Worm (Caenorhabditis elegans): ENCODE data around the gene T28A8.5.
A peak's percentile ranks its signal among the peaks of the same experiment; 100 is the strongest.

T28A8.5 gene

ce11 chrIII:13474482-13474881, 26.9 kb upstream of the T28A8.5 start:
- no peak for TF ChIP-seq che-1 (tag; optimal IDR thresholded peaks at IDR 0.05)
- peak; percentile 49 for TF ChIP-seq fkh-6 (tag; optimal IDR thresholded peaks at IDR 0.05)
- no peak for TF ChIP-seq pha-2 (tag; optimal IDR thresholded peaks at IDR 0.05)
- no peak for TF ChIP-seq mec-3 (tag; optimal IDR thresholded peaks at IDR 0.05; ENCODE audit: borderline replicate concordance)
- TF ChIP-seq nhr-11 (tag; optimal IDR thresholded peaks at IDR 0.05), result no peak
- peak; percentile 43 for TF ChIP-seq rnt-1 (tag; optimal IDR thresholded peaks at IDR 0.05)
- no peak for TF ChIP-seq unc-55 (GFP tag; optimal IDR thresholded peaks at IDR 0.05)
- TF ChIP-seq tbx-2 (tag; optimal IDR thresholded peaks at IDR 0.05), result peak; percentile 81
- no peak for TF ChIP-seq dmd-4 (tag; optimal IDR thresholded peaks at IDR 0.05; ENCODE audit: borderline replicate concordance)
- no peak for TF ChIP-seq hlh-13 (GFP tag; optimal IDR thresholded peaks at IDR 0.05)
- TF ChIP-seq ceh-31 (tag; optimal IDR thresholded peaks at IDR 0.05), result peak; percentile 84
- no peak for TF ChIP-seq ceh-34 (tag; optimal IDR thresholded peaks at IDR 0.05)
- TF ChIP-seq hlh-30 (tag; optimal IDR thresholded peaks at IDR 0.05; ENCODE audit: insufficient read depth), result no peak
- no peak for TF ChIP-seq hlh-15 (tag; optimal IDR thresholded peaks at IDR 0.05)
- TF ChIP-seq pros-1 (tag; optimal IDR thresholded peaks at IDR 0.05), result no peak
- no peak for TF ChIP-seq elt-4 (tag; optimal IDR thresholded peaks at IDR 0.05)
- TF ChIP-seq sox-4 (tag; optimal IDR thresholded peaks at IDR 0.05), result no peak
- TF ChIP-seq pha-4 (tag; optimal IDR thresholded peaks at IDR 0.05), result no peak
- no peak for TF ChIP-seq sox-2 (GFP tag; IDR thresholded peaks at IDR 0.05)
- no peak for TF ChIP-seq madf-2 (tag; optimal IDR thresholded peaks at IDR 0.05)
- no peak for TF ChIP-seq ceh-48 (tag; optimal IDR thresholded peaks at IDR 0.05)
- no peak for TF ChIP-seq ceh-22 (tag; optimal IDR thresholded peaks at IDR 0.05)
- no peak for TF ChIP-seq ceh-9 (tag; optimal IDR thresholded peaks at IDR 0.05)
- TF ChIP-seq ets-4 (tag; optimal IDR thresholded peaks at IDR 0.05), result peak; percentile 32
- TF ChIP-seq C08G9.2 (tag; optimal IDR thresholded peaks at IDR 0.05), result peak; percentile 79
- no peak for TF ChIP-seq unc-86 (tag; optimal IDR thresholded peaks at IDR 0.05)
- peak; percentile 71 for TF ChIP-seq ceh-2 (tag; optimal IDR thresholded peaks at IDR 0.05)
- TF ChIP-seq K02D7.2 (tag; optimal IDR thresholded peaks at IDR 0.05), result no peak
- TF ChIP-seq pat-9 (tag; optimal IDR thresholded peaks at IDR 0.05), result no peak
- TF ChIP-seq ttx-3 (tag; optimal IDR thresholded peaks at IDR 0.05), result no peak
- no peak for TF ChIP-seq ceh-19 (GFP tag; optimal IDR thresholded peaks at IDR 0.05)
- no peak for TF ChIP-seq fkh-10 (GFP tag; optimal IDR thresholded peaks at IDR 0.05)
- TF ChIP-seq ceh-18 (tag; optimal IDR thresholded peaks at IDR 0.05), result no peak
- TF ChIP-seq fax-1 (tag; optimal IDR thresholded peaks at IDR 0.05), result peak; percentile 57
- no peak for TF ChIP-seq ama-1 (optimal IDR thresholded peaks at IDR 0.05)
- TF ChIP-seq T23F11.4 (GFP tag; optimal IDR thresholded peaks at IDR 0.05), result no peak
- TF ChIP-seq ceh-30 (tag; optimal IDR thresholded peaks at IDR 0.05), result no peak
- no peak for TF ChIP-seq pqm-1 (tag; optimal IDR thresholded peaks at IDR 0.05)
- no peak for TF ChIP-seq npax-4 (tag; optimal IDR thresholded peaks at IDR 0.05)
- no peak for TF ChIP-seq sdc-2 (tag; optimal IDR thresholded peaks at IDR 0.05)
- TF ChIP-seq F13H6.1 (tag; optimal IDR thresholded peaks at IDR 0.05), result no peak
- no peak for TF ChIP-seq syd-9 (tag; optimal IDR thresholded peaks at IDR 0.05)
- no peak for TF ChIP-seq dve-1 (tag; optimal IDR thresholded peaks at IDR 0.05)
- TF ChIP-seq elt-2 (tag; optimal IDR thresholded peaks at IDR 0.05), result peak; percentile 59
- no peak for TF ChIP-seq gmeb-2 (tag; optimal IDR thresholded peaks at IDR 0.05)
- no peak for TF ChIP-seq lim-6 (tag; optimal IDR thresholded peaks at IDR 0.05)
- peak; percentile 47 for TF ChIP-seq ref-2 (tag; optimal IDR thresholded peaks at IDR 0.05)
- no peak for TF ChIP-seq hlh-6 (tag; optimal IDR thresholded peaks at IDR 0.05)
- TF ChIP-seq nhr-232 (tag; optimal IDR thresholded peaks at IDR 0.05), result no peak
- no peak for TF ChIP-seq ztf-16 (tag; optimal IDR thresholded peaks at IDR 0.05)
- TF ChIP-seq tbx-7 (tag; optimal IDR thresholded peaks at IDR 0.05), result peak; percentile 85
- TF ChIP-seq nfya-1 (tag; optimal IDR thresholded peaks at IDR 0.05), result no peak
- no peak for TF ChIP-seq odd-2 (tag; optimal IDR thresholded peaks at IDR 0.05)
- no peak for TF ChIP-seq eyg-1 (tag; optimal IDR thresholded peaks at IDR 0.05)
- no peak for TF ChIP-seq pag-3 (tag; optimal IDR thresholded peaks at IDR 0.05; ENCODE audit: borderline replicate concordance)
